Worm (Caenorhabditis elegans): ENCODE data around the gene srx-23.

The srx-23 gene

DNA sequence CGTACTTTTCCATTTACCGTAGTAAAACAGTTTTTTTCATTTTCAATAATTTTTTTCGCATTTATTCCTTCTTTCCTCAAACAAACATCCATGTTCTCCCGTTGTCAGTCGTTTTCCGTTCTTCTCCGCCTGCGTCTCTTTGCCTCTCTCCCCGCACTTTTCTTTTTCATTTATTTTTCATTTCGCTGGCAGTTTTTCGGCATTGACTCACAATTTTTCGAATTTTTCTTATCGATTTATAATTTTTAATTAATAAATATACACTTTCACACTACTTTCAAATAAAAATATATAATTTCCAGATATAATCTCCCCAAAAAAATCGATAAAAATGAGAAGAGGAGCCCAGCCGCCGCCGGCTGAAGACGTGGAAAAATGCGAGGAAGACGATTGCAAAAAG is 5.3 kb downstream of the srx-23 start, which contains the start of gene H25P19.1:
H25P19.1 (plus strand) TSS at position 301 of the 400 bp plus-strand sequence.
- TF ChIP-seq hmbx-1 (tag; optimal IDR thresholded peaks at IDR 0.05): no peak
- no peak for TF ChIP-seq ceh-13 (GFP tag; optimal IDR thresholded peaks at IDR 0.05)
- TF ChIP-seq tra-4 (tag; optimal IDR thresholded peaks at IDR 0.05): no peak
- no peak for TF ChIP-seq hnd-1 (tag; optimal IDR thresholded peaks at IDR 0.05)
- no peak for TF ChIP-seq ets-7 (tag; optimal IDR thresholded peaks at IDR 0.05)
- no peak for TF ChIP-seq tbx-37 (GFP tag; conservative IDR thresholded peaks at IDR 0.05)
- no peak for TF ChIP-seq F13C5.2 (tag; optimal IDR thresholded peaks at IDR 0.05)
- TF ChIP-seq hmg-4 (GFP tag; optimal IDR thresholded peaks at IDR 0.05): no peak
- TF ChIP-seq ceh-36 (tag; optimal IDR thresholded peaks at IDR 0.05): no peak
- TF ChIP-seq pes-1 (GFP tag; IDR thresholded peaks at IDR 0.05): no peak
- TF ChIP-seq tbx-11 (GFP tag; IDR thresholded peaks at IDR 0.05): no peak
- TF ChIP-seq sea-1 (GFP tag; conservative IDR thresholded peaks at IDR 0.05): no peak
- TF ChIP-seq aly-1 (tag; optimal IDR thresholded peaks at IDR 0.05): no peak
- TF ChIP-seq B0310.2 (tag; optimal IDR thresholded peaks at IDR 0.05): no peak
- no peak for TF ChIP-seq scrt-1 (GFP tag; IDR thresholded peaks at IDR 0.05)
- no peak for TF ChIP-seq flt-1 (GFP tag; IDR thresholded peaks at IDR 0.05)
- no peak for TF ChIP-seq ama-1 (optimal IDR thresholded peaks at IDR 0.05)

DNA sequence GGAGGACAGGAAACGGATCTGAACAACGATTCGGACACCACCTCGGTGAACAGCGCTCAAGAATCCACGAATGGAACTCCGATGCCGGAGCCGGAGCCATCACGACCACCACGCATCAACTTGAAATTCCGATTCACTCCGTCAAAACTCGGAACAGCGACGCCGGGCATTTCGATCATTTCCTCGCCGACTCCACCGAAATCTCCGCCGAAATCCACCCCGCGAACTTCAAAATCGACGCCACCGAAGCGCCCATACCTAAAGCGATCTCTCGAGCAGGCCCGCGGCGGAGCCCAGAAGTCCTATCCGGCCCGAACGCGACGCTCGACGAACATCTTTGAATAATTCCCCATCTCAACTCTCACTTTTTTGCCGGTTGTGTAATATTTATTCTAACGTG is 7.4 kb downstream of the srx-23 start:
- TF ChIP-seq hmbx-1 (tag; optimal IDR thresholded peaks at IDR 0.05) (no peak), pes-1 (GFP tag; IDR thresholded peaks at IDR 0.05) (no peak), B0310.2 (tag; optimal IDR thresholded peaks at IDR 0.05) (no peak), scrt-1 (GFP tag; IDR thresholded peaks at IDR 0.05) (no peak), ceh-36 (tag; optimal IDR thresholded peaks at IDR 0.05) (no peak), ceh-13 (GFP tag; optimal IDR thresholded peaks at IDR 0.05) (no peak), tbx-11 (GFP tag; IDR thresholded peaks at IDR 0.05) (no peak), F13C5.2 (tag; optimal IDR thresholded peaks at IDR 0.05) (no peak), hmg-4 (GFP tag; optimal IDR thresholded peaks at IDR 0.05) (no peak), tra-4 (tag; optimal IDR thresholded peaks at IDR 0.05) (no peak)

DNA sequence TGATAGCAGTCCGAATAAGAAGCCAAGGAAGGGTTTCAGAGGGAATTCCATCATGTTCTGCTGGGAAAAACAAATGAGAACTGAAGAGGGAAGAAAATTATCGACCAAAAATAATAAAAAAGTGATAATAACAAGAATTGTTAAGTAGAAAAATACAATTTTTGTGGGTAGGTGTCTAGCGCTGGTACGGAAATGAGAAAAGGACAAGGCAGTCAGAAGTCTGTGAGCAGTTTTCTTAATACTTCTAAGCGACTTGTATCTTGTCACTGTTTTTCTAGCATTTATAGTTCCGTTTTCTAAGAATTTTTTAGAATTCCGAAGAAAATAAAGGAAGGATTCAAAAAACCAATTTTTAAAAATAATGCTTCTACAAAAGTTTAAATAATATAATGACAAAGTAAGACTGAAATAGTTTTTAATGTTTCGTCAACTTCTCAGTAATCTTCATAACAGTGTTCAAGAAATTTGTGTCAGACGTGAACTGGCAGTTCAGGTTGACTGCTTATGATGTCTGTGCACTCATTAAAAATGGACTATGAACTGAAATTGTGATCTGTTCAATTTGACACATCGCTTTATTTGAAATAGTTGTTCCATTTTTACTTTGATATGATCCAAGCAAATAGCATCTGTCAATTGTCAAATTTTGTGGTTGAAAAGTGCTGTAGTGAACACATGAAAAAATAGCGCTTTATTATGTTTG is 10.7 kb downstream of the srx-23 start, which contains the start of gene srx-4:
srx-4 (minus strand) TSS at position 51 of the 703 bp plus-strand sequence.
- no peak for TF ChIP-seq scrt-1 (GFP tag; IDR thresholded peaks at IDR 0.05)
- TF ChIP-seq pes-1 (GFP tag; IDR thresholded peaks at IDR 0.05): no peak
- TF ChIP-seq ama-1 (optimal IDR thresholded peaks at IDR 0.05): no peak
- TF ChIP-seq flt-1 (GFP tag; IDR thresholded peaks at IDR 0.05): no peak
- no peak for TF ChIP-seq tbx-11 (GFP tag; IDR thresholded peaks at IDR 0.05)
- TF ChIP-seq ets-7 (tag; optimal IDR thresholded peaks at IDR 0.05): no peak
- no peak for TF ChIP-seq hnd-1 (tag; optimal IDR thresholded peaks at IDR 0.05)
- TF ChIP-seq F13C5.2 (tag; optimal IDR thresholded peaks at IDR 0.05): no peak
- TF ChIP-seq hmg-4 (GFP tag; optimal IDR thresholded peaks at IDR 0.05): no peak
- TF ChIP-seq ceh-36 (tag; optimal IDR thresholded peaks at IDR 0.05): no peak
- no peak for TF ChIP-seq ceh-13 (GFP tag; optimal IDR thresholded peaks at IDR 0.05)
- TF ChIP-seq hmbx-1 (tag; optimal IDR thresholded peaks at IDR 0.05): no peak

DNA sequence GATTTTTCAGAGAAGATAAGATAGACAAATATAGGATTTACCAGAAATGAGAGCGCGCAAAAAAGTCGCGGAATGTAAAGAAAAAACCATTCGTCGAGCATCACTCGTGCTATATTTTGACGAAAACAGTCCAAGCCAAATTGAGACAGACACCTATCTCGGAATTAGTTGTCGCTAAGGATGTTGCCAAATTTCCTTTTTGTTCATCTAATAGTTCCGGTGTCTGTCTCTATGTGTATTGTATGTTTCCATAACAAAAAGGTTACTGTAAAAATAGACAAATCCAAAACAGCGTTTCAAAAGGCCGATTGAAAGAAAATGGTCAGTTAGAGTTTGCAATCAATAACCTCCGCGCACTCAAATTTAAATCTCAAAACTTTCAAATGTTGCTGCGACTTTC is 12.5 kb downstream of the srx-23 start, which contains the start of gene srj-53:
srj-53 (minus strand) TSS at position 101 of the 400 bp plus-strand sequence.
- TF ChIP-seq ama-1 (optimal IDR thresholded peaks at IDR 0.05): no peak
- no peak for TF ChIP-seq tbx-37 (GFP tag; conservative IDR thresholded peaks at IDR 0.05)
- no peak for TF ChIP-seq hmg-4 (GFP tag; optimal IDR thresholded peaks at IDR 0.05)
- no peak for TF ChIP-seq flt-1 (GFP tag; IDR thresholded peaks at IDR 0.05)
- TF ChIP-seq pes-1 (GFP tag; IDR thresholded peaks at IDR 0.05): no peak
- no peak for TF ChIP-seq aly-1 (tag; optimal IDR thresholded peaks at IDR 0.05)
- no peak for TF ChIP-seq tbx-11 (GFP tag; IDR thresholded peaks at IDR 0.05)
- TF ChIP-seq tra-4 (tag; optimal IDR thresholded peaks at IDR 0.05): no peak
- no peak for TF ChIP-seq sea-1 (GFP tag; conservative IDR thresholded peaks at IDR 0.05)
- TF ChIP-seq ceh-36 (tag; optimal IDR thresholded peaks at IDR 0.05): no peak
- no peak for TF ChIP-seq B0310.2 (tag; optimal IDR thresholded peaks at IDR 0.05)
- no peak for TF ChIP-seq F13C5.2 (tag; optimal IDR thresholded peaks at IDR 0.05)
- no peak for TF ChIP-seq ceh-13 (GFP tag; optimal IDR thresholded peaks at IDR 0.05)
- no peak for TF ChIP-seq ets-7 (tag; optimal IDR thresholded peaks at IDR 0.05)
- no peak for TF ChIP-seq scrt-1 (GFP tag; IDR thresholded peaks at IDR 0.05)
- no peak for TF ChIP-seq hnd-1 (tag; optimal IDR thresholded peaks at IDR 0.05)
- TF ChIP-seq hmbx-1 (tag; optimal IDR thresholded peaks at IDR 0.05): no peak

DNA sequence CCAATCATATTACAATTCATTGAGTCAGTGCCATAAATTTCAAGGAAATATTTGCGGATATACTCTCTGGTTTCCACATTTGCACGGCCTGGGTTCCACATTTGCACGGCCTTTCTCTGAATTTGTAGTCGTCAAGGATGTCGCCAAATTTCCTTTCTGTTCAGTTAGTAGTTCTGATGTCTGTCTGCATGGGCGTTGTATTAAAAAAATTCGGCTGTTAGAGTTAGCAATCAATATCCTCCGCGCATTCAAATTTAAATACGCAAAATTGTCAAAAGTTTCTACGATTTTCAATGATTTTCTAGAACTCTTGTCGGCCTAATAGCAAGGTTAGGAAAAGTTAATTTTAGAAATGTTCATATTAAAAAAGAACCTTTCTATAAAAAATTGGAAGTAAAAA is 13.8 kb downstream of the srx-23 start, which contains the start of gene srj-52:
srj-52 (minus strand) TSS at position 101 of the 400 bp plus-strand sequence.
- TF ChIP-seq tbx-37 (GFP tag; conservative IDR thresholded peaks at IDR 0.05) (no peak), F13C5.2 (tag; optimal IDR thresholded peaks at IDR 0.05) (no peak), ceh-13 (GFP tag; optimal IDR thresholded peaks at IDR 0.05) (no peak), ceh-36 (tag; optimal IDR thresholded peaks at IDR 0.05) (no peak), flt-1 (GFP tag; IDR thresholded peaks at IDR 0.05) (no peak), ets-7 (tag; optimal IDR thresholded peaks at IDR 0.05) (no peak), scrt-1 (GFP tag; IDR thresholded peaks at IDR 0.05) (no peak), sea-1 (GFP tag; conservative IDR thresholded peaks at IDR 0.05) (no peak), tbx-11 (GFP tag; IDR thresholded peaks at IDR 0.05) (no peak), ama-1 (optimal IDR thresholded peaks at IDR 0.05) (no peak), hmg-4 (GFP tag; optimal IDR thresholded peaks at IDR 0.05) (no peak), hnd-1 (tag; optimal IDR thresholded peaks at IDR 0.05) (no peak), pes-1 (GFP tag; IDR thresholded peaks at IDR 0.05) (no peak), aly-1 (tag; optimal IDR thresholded peaks at IDR 0.05) (no peak), hmbx-1 (tag; optimal IDR thresholded peaks at IDR 0.05) (no peak), tra-4 (tag; optimal IDR thresholded peaks at IDR 0.05) (no peak), B0310.2 (tag; optimal IDR thresholded peaks at IDR 0.05) (no peak)

DNA sequence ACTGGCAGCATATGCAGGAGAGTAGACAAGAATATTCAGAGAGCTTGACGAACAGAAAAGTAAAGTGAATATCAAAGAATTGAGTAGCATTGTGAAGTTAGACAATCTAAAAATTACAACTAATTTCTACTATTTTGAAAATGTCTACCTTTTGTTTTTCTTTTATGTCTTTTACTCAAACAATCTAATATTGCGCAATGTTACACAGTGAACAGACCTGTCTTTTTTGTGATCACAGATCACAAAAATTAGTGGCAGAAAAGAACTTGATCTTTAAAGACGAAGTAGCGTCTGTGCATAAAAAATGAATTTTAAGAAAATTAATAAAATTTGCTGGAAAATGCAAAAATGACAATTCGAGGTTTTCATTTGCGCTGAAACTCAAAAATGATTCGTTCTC is 16.9 kb downstream of the srx-23 start:
- no peak for TF ChIP-seq pes-1 (GFP tag; IDR thresholded peaks at IDR 0.05)

DNA sequence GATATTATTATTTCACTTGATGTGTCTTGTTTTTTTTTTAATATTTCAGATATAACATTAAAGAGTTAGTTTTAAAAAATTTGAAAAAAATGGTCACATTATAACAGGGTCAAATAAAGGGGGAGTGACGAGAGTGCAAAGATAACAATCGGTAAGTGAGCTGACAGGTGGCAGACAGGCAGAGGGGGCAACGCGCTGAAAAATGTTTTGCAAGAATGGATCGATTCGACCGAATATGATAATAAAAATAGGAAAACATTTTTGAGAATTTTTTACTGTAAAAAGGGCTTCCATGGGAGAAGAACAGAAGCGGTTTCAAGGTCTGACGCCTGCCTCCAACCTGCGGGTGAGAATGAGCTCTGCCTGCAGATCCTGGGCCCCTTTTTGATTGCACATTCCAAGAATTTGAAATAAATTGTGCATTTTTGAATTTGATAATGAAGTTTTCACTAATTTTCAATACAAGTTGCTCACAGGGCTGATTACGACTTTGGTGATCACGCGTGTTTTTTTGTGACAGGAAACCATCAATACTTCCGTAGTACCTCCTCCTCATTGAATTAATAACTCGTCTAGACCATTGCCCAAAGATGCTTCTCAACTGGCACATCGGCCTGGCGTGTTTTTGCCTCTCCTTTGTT is 17.5 kb downstream of the srx-23 start, which contains the start of the genes ugt-29 and srx-5:
ugt-29 (minus strand) TSS at position 101 of the 641 bp plus-strand sequence.
srx-5 (plus strand) TSS at position 591 of the 641 bp plus-strand sequence.
- TF ChIP-seq B0310.2 (tag; optimal IDR thresholded peaks at IDR 0.05) (no peak), ceh-36 (tag; optimal IDR thresholded peaks at IDR 0.05) (no peak), tbx-37 (GFP tag; conservative IDR thresholded peaks at IDR 0.05) (no peak), ets-7 (tag; optimal IDR thresholded peaks at IDR 0.05) (no peak), tra-4 (tag; optimal IDR thresholded peaks at IDR 0.05) (no peak), tbx-11 (GFP tag; IDR thresholded peaks at IDR 0.05) (no peak), ceh-13 (GFP tag; optimal IDR thresholded peaks at IDR 0.05) (no peak), ama-1 (optimal IDR thresholded peaks at IDR 0.05) (no peak), F13C5.2 (tag; optimal IDR thresholded peaks at IDR 0.05) (no peak), sea-1 (GFP tag; conservative IDR thresholded peaks at IDR 0.05) (no peak), hmg-4 (GFP tag; optimal IDR thresholded peaks at IDR 0.05) (no peak), hnd-1 (tag; optimal IDR thresholded peaks at IDR 0.05) (no peak), aly-1 (tag; optimal IDR thresholded peaks at IDR 0.05) (no peak)
